Fruit fly (Drosophila melanogaster): Measurements from ENCODE around the gene gw.

Gene gw

DNA sequence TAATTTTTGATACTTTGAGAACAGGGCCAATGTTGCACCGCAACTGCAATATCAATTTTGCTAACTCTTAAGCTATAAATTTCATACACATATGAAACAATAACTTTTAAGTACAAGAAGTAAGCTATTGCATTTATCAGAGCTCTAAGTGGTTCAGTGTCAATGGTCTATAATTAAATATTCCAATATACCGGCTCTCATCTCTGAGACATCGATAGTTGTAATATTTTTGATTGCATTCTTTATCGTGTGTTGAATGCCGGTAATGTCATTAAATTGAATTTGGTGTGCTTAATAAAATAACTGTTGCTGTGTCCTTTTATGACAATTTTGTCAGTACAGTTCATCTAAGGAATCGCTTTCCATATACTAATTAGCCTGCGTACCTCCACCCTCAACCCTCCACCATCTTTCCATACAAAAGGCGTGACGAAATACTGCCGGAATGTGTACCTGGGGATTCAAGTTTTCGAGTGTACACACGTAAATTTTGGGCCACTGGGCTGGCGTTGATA is 10.6 kb upstream of the gw start, which contains the start of gene CG11360:
Gene CG11360 (plus strand): TSS at position 238 of the 515 bp plus-strand sequence.
- TF ChIP-seq ttk (optimal IDR thresholded peaks at IDR 0.05) (no peak), insv (optimal IDR thresholded peaks at IDR 0.05) (no peak), h (optimal IDR thresholded peaks at IDR 0.05) (no peak), psq (optimal IDR thresholded peaks at IDR 0.05) (no peak), Sin3A (optimal IDR thresholded peaks at IDR 0.05) (no peak), Myc (optimal IDR thresholded peaks at IDR 0.05) (no peak)

DNA sequence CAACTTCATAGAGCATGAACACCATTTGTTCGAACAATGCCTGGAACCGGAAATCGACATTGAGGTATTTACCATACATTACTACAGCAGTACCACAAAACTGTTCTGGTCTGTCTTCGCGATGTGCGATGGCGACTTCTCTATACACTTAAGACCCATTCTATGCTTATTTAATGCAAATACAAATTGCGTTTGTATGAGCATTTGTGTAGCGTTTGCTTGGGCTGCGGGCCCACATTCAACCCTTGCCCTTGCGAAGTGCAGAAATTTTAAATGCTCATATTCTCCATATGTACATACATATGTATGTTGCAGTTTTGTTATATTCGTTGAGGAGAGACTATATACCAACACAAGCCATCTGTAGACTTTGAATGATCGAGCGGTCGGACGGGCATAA is 3.9 kb upstream of the gw start:
- TF ChIP-seq Myc (optimal IDR thresholded peaks at IDR 0.05) (no peak), ttk (optimal IDR thresholded peaks at IDR 0.05) (no peak), h (optimal IDR thresholded peaks at IDR 0.05) (no peak), psq (optimal IDR thresholded peaks at IDR 0.05) (no peak), insv (optimal IDR thresholded peaks at IDR 0.05) (no peak), Sin3A (optimal IDR thresholded peaks at IDR 0.05) (no peak)

DNA sequence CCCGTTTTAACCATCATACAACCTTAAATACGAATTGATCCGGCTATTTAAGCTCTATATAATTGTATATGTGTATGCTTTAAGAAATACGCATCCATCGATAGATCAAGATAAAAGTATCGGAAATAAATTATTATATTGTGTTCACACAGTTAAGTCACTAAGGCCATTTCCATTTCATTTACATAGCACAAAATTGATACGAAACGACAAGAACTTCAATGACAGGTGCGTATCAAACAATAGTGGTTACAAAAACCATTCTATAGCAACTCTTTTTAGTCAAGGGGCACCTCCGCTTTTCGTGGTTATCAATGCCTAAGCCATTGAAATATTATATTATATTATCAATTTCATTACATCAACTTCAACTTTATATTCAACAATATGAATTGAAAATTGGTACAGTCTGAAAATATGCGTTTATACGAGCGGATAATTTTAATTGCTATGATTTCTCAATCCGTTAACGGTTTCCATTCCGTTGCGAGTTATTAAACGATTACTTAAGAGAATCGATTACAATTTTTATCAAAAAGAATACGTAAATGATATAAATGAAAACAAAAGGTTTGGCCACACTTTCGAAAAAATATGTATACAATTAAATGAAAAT is 2.8 kb upstream of the gw start, which contains the start of the genes CG46466 and Slip1:
Gene CG46466 (minus strand): TSS at position 70 of the 616 bp plus-strand sequence.
Gene Slip1 (plus strand): TSS at position 567 of the 616 bp plus-strand sequence.
- TF ChIP-seq Myc (optimal IDR thresholded peaks at IDR 0.05), result no peak
- TF ChIP-seq psq (optimal IDR thresholded peaks at IDR 0.05), result no peak
- no peak for TF ChIP-seq h (optimal IDR thresholded peaks at IDR 0.05)
- TF ChIP-seq insv (optimal IDR thresholded peaks at IDR 0.05), result no peak
- no peak for TF ChIP-seq ttk (optimal IDR thresholded peaks at IDR 0.05)
- TF ChIP-seq Sin3A (optimal IDR thresholded peaks at IDR 0.05), result no peak

DNA sequence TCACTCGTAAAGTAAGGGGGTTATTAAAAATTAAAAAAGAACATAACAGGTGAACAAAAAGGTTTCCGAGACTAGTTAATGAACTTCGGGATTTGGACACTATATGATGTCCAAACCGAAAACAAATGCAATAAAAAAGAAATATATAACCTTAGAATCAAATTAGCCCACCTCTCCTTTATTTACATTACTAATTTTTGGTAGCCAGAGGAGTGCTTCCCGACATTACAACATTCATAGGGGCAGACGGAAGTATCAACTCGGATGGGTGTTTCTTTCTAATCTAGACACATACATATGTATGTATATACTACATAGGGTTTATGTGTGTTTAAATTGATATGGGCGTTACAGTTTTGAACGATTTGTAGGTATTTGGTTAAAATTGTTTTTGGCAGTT is 1.7 kb upstream of the gw start:
- TF ChIP-seq insv (optimal IDR thresholded peaks at IDR 0.05), result no peak
- no peak for TF ChIP-seq psq (optimal IDR thresholded peaks at IDR 0.05)
- TF ChIP-seq Sin3A (optimal IDR thresholded peaks at IDR 0.05), result no peak
- TF ChIP-seq h (optimal IDR thresholded peaks at IDR 0.05), result no peak
- no peak for TF ChIP-seq ttk (optimal IDR thresholded peaks at IDR 0.05)
- no peak for TF ChIP-seq Myc (optimal IDR thresholded peaks at IDR 0.05)

DNA sequence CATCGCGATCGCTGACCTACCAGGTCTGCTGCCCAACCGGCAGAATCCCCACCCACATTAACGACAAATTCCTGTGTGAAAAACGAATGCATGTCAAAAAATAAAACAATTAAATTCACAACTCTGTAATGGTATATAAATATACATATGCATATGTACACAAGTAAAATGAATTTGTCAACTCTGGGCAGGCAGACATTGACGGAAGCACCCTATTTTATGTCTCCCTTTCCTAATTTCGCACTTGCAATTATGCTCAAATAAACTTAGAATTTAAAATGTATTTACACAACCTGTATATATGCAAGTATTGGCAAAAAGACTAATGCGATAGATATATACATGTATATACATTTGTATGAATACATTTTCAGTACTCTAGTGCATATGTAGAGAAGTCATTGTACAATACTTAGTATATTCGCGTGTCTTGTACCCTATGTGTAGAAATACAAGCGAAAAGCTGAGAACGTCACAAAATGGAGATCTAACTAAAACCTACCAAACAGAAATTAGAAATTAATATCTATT is 1.3 kb downstream of the gw start:
- TF ChIP-seq ttk (optimal IDR thresholded peaks at IDR 0.05) (no peak), Sin3A (optimal IDR thresholded peaks at IDR 0.05) (no peak), psq (optimal IDR thresholded peaks at IDR 0.05) (no peak), insv (optimal IDR thresholded peaks at IDR 0.05) (no peak)

DNA sequence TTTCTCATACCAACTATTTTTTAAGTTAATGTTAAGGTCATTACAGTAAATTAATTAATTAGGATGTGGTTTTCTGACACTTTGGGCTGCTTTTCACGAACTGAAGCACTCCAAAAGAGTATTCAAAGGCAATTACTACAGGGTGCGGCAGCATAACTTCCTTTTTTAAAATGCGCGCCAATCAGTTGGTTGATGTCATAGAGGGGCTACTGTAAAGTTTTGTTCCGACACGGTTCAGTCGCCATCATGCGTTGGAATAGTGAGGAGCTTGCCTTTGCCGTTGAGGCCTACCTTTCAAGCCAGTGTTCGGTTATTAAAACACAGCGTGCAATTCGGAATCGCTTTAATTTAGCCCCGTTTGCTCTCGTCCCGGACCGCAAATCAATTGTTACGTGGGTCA is 13.0 kb downstream of the gw start:
- no peak for TF ChIP-seq psq (optimal IDR thresholded peaks at IDR 0.05)
- no peak for TF ChIP-seq ttk (optimal IDR thresholded peaks at IDR 0.05)
- TF ChIP-seq Myc (optimal IDR thresholded peaks at IDR 0.05), result no peak
- TF ChIP-seq insv (optimal IDR thresholded peaks at IDR 0.05), result no peak
- TF ChIP-seq h (optimal IDR thresholded peaks at IDR 0.05), result no peak
- no peak for TF ChIP-seq Sin3A (optimal IDR thresholded peaks at IDR 0.05)

DNA sequence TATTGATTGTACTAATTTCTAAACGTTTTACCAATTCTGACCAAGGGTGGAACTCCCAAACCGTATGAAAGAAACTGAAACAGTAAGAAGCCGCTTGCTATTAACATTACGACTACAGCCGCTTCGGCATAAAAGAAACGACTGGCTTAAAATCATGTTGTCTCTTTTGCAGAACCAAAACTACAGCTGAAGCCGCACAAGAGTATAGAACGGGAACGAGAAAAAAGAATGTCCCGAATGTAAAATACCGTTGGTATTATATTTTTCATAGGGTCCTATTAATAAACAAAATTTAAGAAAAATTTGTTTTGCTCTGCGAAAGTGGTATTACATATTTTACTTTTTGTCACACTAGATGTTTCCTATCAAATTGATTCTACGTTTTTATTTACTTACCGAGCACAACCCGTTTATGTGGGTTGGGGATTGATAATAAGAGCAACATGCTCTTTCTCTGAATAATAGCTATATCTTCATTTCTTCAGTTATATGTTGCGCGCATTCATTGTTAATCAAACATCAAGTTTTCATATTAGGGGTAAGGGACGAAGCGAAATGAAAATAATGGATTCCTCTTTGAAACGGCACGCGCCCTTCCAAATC is 13.9 kb downstream of the gw start, which contains the start of gene Ekar:
Gene Ekar (minus strand): TSS at position 143 of the 603 bp plus-strand sequence.
- no peak for TF ChIP-seq ttk (optimal IDR thresholded peaks at IDR 0.05)
- TF ChIP-seq insv (optimal IDR thresholded peaks at IDR 0.05), result no peak
- no peak for TF ChIP-seq h (optimal IDR thresholded peaks at IDR 0.05)
- TF ChIP-seq psq (optimal IDR thresholded peaks at IDR 0.05), result no peak

DNA sequence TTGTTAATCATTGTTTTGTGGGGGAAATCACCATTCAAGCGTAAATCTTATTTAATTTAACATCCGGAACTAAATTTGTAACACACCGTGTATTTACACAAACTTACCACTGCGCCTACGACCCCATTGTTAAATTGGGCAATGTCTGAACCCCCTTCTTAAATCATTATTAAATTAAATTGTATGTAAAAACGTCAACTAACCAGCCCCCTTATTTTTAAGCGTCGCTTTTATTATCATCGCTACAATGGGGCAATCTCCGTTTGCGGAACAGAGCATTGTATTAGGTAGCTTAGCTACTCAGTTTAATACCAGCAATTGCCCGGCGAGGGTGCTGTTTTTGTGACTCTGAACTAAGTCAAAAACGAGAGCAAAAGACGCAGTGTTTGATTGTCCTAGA is 31.0 kb downstream of the gw start, which contains the start of gene Gat:
Gene Gat (plus strand): TSS at position 301 of the 400 bp plus-strand sequence.
- TF ChIP-seq psq (optimal IDR thresholded peaks at IDR 0.05), result no peak
- TF ChIP-seq insv (optimal IDR thresholded peaks at IDR 0.05), result no peak
- no peak for TF ChIP-seq Sin3A (optimal IDR thresholded peaks at IDR 0.05)
- no peak for TF ChIP-seq h (optimal IDR thresholded peaks at IDR 0.05)
- TF ChIP-seq Myc (optimal IDR thresholded peaks at IDR 0.05), result no peak
- TF ChIP-seq ttk (optimal IDR thresholded peaks at IDR 0.05), result no peak

DNA sequence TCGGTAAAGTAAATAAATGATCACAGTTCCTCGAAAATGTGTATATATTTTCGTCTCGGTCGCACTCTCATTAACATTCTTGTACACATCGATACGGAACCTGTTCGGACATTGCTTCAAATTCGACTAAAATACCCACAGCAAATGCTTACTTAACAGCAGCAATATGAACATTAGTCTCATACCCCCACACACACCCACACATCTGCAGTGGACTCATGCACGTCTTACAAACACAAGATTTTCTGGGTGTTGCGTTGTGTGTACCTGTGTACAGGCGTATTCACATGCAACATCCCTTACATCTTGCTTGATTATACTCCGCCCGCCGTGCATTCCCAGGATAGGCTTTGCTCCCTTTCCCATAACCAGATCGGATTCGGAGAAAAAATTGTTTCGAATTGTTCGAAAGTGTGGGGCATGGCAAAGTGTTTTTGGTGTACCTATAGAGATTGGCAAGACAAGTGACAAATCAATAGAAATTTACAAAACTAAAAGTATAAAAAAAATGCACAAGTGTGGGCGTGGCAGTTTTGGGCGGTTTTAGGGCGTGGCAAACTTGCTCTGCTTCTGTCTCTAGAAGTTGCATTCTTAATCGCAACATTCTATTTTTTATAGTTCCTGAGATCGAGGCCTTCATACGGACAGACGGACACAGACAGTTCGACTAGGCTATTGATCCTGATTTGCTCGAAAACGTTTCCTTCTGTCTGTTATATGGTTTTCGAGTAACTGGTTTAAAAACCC is 34.3 kb downstream of the gw start, which contains the start of gene mav:
Gene mav (minus strand): TSS at position 134 of the 747 bp plus-strand sequence.
- TF ChIP-seq Myc (optimal IDR thresholded peaks at IDR 0.05) (no peak), h (optimal IDR thresholded peaks at IDR 0.05) (no peak), psq (optimal IDR thresholded peaks at IDR 0.05) (no peak), insv (optimal IDR thresholded peaks at IDR 0.05) (no peak), Sin3A (optimal IDR thresholded peaks at IDR 0.05) (no peak), ttk (optimal IDR thresholded peaks at IDR 0.05) (no peak)

DNA sequence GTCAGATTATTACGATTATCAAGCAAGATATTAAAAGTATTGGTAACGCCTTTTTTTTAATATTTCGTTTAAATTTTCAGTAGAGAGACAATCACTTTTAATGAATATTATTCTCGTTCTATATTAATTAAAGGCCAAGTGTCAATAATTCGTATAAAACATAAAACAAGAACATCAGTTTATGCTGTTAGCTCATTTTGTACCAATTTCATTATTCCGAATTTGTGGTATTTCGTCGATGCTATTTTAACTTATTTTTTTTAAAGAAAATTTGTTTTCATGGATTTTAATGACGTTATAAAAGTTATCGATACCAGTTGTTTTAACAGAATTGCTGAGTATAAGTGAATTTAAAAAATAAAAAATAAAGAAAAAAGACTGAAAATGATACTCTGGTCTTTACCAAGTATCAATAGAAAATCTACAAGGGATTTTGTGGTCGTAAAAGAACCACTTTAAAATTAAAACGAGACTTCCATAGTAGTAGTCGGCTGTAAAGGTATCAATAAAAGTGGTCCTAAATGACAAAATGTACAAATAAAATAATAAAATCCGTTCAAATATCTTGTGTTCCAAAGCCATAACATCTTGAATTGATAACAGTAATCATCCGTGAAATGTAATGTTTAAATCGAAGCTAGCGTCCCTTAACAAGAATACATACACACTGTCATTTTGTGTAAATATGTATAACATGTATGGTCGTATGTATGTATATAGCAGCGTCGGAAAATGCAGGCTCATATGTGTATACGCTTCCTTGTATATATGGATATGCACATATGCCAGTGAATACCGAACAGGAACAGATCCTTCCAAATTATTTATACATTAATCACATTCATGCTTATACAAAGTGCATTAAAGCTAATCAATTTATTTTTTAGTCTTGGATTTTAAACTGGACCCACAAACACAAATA is 49.7 kb downstream of the gw start, which contains the start of gene Eph:
Gene Eph (plus strand): TSS at position 287 of the 922 bp plus-strand sequence.
- TF ChIP-seq psq (optimal IDR thresholded peaks at IDR 0.05) (no peak), h (optimal IDR thresholded peaks at IDR 0.05) (no peak), insv (optimal IDR thresholded peaks at IDR 0.05) (no peak), Sin3A (optimal IDR thresholded peaks at IDR 0.05) (no peak), ttk (optimal IDR thresholded peaks at IDR 0.05) (no peak), Myc (optimal IDR thresholded peaks at IDR 0.05) (no peak)

DNA sequence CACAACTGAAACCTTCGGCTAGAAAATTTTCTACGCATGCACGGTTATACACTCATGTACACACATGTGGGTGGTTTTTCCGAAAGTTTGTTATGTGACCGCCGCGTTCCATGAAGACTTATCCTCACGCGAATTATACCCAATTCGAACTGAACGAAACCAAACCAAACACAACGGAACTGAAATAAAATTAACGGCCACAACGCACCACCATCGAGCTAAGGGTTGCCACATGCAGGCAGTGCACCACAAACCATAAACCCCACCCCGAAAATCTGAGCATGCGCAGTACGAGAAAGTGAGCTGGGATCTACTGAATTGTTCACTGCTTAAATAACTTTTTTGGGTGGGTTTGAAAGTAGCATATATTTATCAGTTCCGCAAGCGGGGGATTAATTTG is 52.9 kb downstream of the gw start, which contains the start of gene onecut:
Gene onecut (minus strand): TSS at position 152 of the 400 bp plus-strand sequence.
- TF ChIP-seq ttk (optimal IDR thresholded peaks at IDR 0.05) (no peak), insv (optimal IDR thresholded peaks at IDR 0.05) (no peak), Sin3A (optimal IDR thresholded peaks at IDR 0.05) (no peak), psq (optimal IDR thresholded peaks at IDR 0.05) (no peak), h (optimal IDR thresholded peaks at IDR 0.05) (no peak)

All from Kc167 (cell line).